Fruit fly (Drosophila melanogaster) whole organism, embryonic: ENCODE data around the gene mAcon1.

Experiments
- Adf1 ChIP-seq: fragments of 200-800 bp; sonication (Bioruptor generic); IDR thresholded peaks from 2 replicates; pipeline ENCODE4 v1.3.6; 2022; ENCODE audit warnings: missing biosample characterization, missing genetic modification characterization
- Awh ChIP-seq: fragments of 200-800 bp; sonication (Bioruptor generic); IDR thresholded peaks from 2 replicates; pipeline ENCODE4, ENCODE4 v1.3.6; 2022; ENCODE audit warnings: missing biosample characterization, missing genetic modification characterization
- B-H2 ChIP-seq: fragments of 200-800 bp; sonication (Bioruptor generic); optimal IDR thresholded peaks from 2 replicates; lab custom pipeline; 2018; ENCODE audit warnings: missing biosample characterization, mild to moderate bottlenecking, missing genetic modification characterization
- Bteb2 ChIP-seq: fragments of 200-800 bp; sonication (Bioruptor generic); optimal IDR thresholded peaks from 2 replicates; lab custom pipeline; 2016; ENCODE audit warnings: missing biosample characterization, missing genetic modification characterization
- CG11085 ChIP-seq: fragments of 200-800 bp; sonication (Bioruptor generic); IDR thresholded peaks from 2 replicates; pipeline ENCODE4 v1.3.6; 2022; ENCODE audit warnings: missing biosample characterization, missing genetic modification characterization
- CG12236 ChIP-seq: fragments of 200-800 bp; sonication (Bioruptor generic); optimal IDR thresholded peaks from 2 replicates; lab custom pipeline; 2016; ENCODE audit warnings: missing biosample characterization, missing genetic modification characterization
- CG13296 ChIP-seq: fragments of 200-800 bp; sonication (Bioruptor generic); optimal IDR thresholded peaks from 3 replicates; lab custom pipeline; 2018; ENCODE audit warnings: missing biosample characterization, mild to moderate bottlenecking, missing genetic modification characterization
- CG13775 ChIP-seq: fragments of 200-800 bp; sonication (Bioruptor generic); optimal IDR thresholded peaks from 3 replicates; lab custom pipeline; 2017; ENCODE audit warnings: missing biosample characterization, mild to moderate bottlenecking, missing genetic modification characterization
- CG1529 ChIP-seq: fragments of 200-800 bp; sonication (Bioruptor generic); optimal IDR thresholded peaks from 3 replicates; lab custom pipeline; 2018; ENCODE audit warnings: missing biosample characterization, missing genetic modification characterization
- CG15479 ChIP-seq: fragments of 200-800 bp; sonication (Bioruptor generic); optimal IDR thresholded peaks from 3 replicates; lab custom pipeline; 2019; ENCODE audit warnings: missing biosample characterization, mild to moderate bottlenecking, missing genetic modification characterization, moderate library complexity
- CG17359 ChIP-seq: fragments of 200-800 bp; sonication (Bioruptor generic); optimal IDR thresholded peaks from 3 replicates; lab custom pipeline; 2018; ENCODE audit warnings: missing biosample characterization, mild to moderate bottlenecking, missing genetic modification characterization, moderate library complexity
- CG17361 ChIP-seq: fragments of 200-800 bp; sonication (Bioruptor generic); IDR thresholded peaks from 3 replicates; pipeline ENCODE4 v1.3.6; 2022; ENCODE audit warnings: missing biosample characterization, missing genetic modification characterization
- CG17385 ChIP-seq: fragments of 200-800 bp; sonication (Bioruptor generic); optimal IDR thresholded peaks from 3 replicates; lab custom pipeline; 2018; ENCODE audit warnings: missing biosample characterization, mild to moderate bottlenecking, missing genetic modification characterization
- CG17802 ChIP-seq: fragments of 200-800 bp; sonication (Bioruptor generic); optimal IDR thresholded peaks from 2 replicates; lab custom pipeline; 2018; ENCODE audit warnings: missing biosample characterization, mild to moderate bottlenecking, missing genetic modification characterization, moderate library complexity
- CG17829 ChIP-seq: fragments of 200-800 bp; optimal IDR thresholded peaks from 2 replicates; lab custom pipeline; 2019; ENCODE audit warnings: missing biosample characterization, mild to moderate bottlenecking, missing genetic modification characterization, moderate library complexity
- CG18764 ChIP-seq: fragments of 200-800 bp; sonication (Bioruptor generic); optimal IDR thresholded peaks from 3 replicates; lab custom pipeline; 2016; ENCODE audit warnings: missing biosample characterization, missing genetic modification characterization
- CG3065 ChIP-seq: fragments of 200-800 bp; sonication (Bioruptor generic); optimal IDR thresholded peaks from 2 replicates; lab custom pipeline; 2016; ENCODE audit warnings: missing biosample characterization, missing genetic modification characterization
- CG8359 ChIP-seq: fragments of 200-800 bp; sonication (Bioruptor generic); optimal IDR thresholded peaks from 2 replicates; lab custom pipeline; 2017; ENCODE audit warnings: missing biosample characterization, mild to moderate bottlenecking, missing genetic modification characterization, borderline replicate concordance
- D ChIP-seq, 2 experiments: fragments of 200-800 bp in 1 of 2; fragments of >200 bp in 1 of 2; sonication (Bioruptor generic) in 1 of 2; optimal IDR thresholded peaks; 2 replicates in 1 of 2; 3 replicates in 1 of 2; lab custom pipeline; 2017; ENCODE audit warnings: mild to moderate bottlenecking in 1 of 2, missing biosample characterization in 1 of 2, missing genetic modification characterization in 1 of 2, missing genetic modification reagents in 1 of 2
- Dek ChIP-seq: fragments of 200-800 bp; sonication (Bioruptor generic); optimal IDR thresholded peaks from 3 replicates; lab custom pipeline; 2019; ENCODE audit warnings: missing biosample characterization, mild to moderate bottlenecking, missing genetic modification characterization, moderate library complexity
- Gug ChIP-seq: fragments of 200-800 bp; sonication (Bioruptor generic); IDR thresholded peaks from 4 replicates; pipeline ENCODE4 v1.3.6; 2022; ENCODE audit warnings: missing biosample characterization, missing genetic modification characterization
- HmgD ChIP-seq: fragments of 200-800 bp; sonication (Bioruptor generic); optimal IDR thresholded peaks from 3 replicates; lab custom pipeline; 2016; ENCODE audit warnings: missing biosample characterization, missing genetic modification characterization
- Hr39 ChIP-seq: fragments of >200 bp; optimal IDR thresholded peaks from 2 replicates; lab custom pipeline; 2017
- Rfx ChIP-seq: fragments of 200-800 bp; sonication (Bioruptor generic); IDR thresholded peaks from 2 replicates; pipeline ENCODE4 v1.3.6; 2022; ENCODE audit warnings: missing biosample characterization, missing genetic modification characterization
- Sry-β ChIP-seq: fragments of 200-800 bp; sonication (Bioruptor generic); optimal IDR thresholded peaks from 2 replicates; lab custom pipeline; 2018; ENCODE audit warnings: missing biosample characterization, mild to moderate bottlenecking, missing genetic modification characterization, moderate library complexity
- Xbp1 ChIP-seq: fragments of 200-800 bp; sonication (Bioruptor generic); optimal IDR thresholded peaks from 3 replicates; lab custom pipeline; 2016; ENCODE audit warnings: missing biosample characterization, mild to moderate bottlenecking, missing genetic modification characterization
- Xrp1 ChIP-seq: fragments of 200-800 bp; sonication (Bioruptor generic); IDR thresholded peaks from 2 replicates; pipeline ENCODE4 v1.3.6; 2022; ENCODE audit warnings: missing biosample characterization, missing genetic modification characterization
- ash1 ChIP-seq: fragments of 200-800 bp; sonication (Bioruptor generic); optimal IDR thresholded peaks from 2 replicates; lab custom pipeline; 2018; ENCODE audit warnings: missing biosample characterization, mild to moderate bottlenecking, missing genetic modification characterization
- bigmax ChIP-seq: fragments of 200-800 bp; sonication (Bioruptor generic); optimal IDR thresholded peaks from 2 replicates; lab custom pipeline; 2018; ENCODE audit warnings: missing biosample characterization, mild to moderate bottlenecking, missing genetic modification characterization
- cad ChIP-seq: fragments of >200 bp; optimal IDR thresholded peaks from 2 replicates; lab custom pipeline; 2017; ENCODE audit warnings: missing biosample characterization, missing genetic modification characterization
- chinmo ChIP-seq: fragments of 200-800 bp; sonication (Bioruptor generic); IDR thresholded peaks from 4 replicates; pipeline ENCODE4 v1.3.6; 2022; ENCODE audit warnings: missing biosample characterization, missing genetic modification characterization; ENCODE audit not compliant: partially characterized antibody
- croc ChIP-seq: fragments of 200-800 bp; sonication (Bioruptor generic); conservative IDR thresholded peaks from 3 replicates; pipeline ENCODE4 v1.3.6; 2022; ENCODE audit warnings: missing biosample characterization, missing genetic modification characterization
- dpn ChIP-seq, 2 experiments: fragments of 200-800 bp; sonication (Bioruptor generic); optimal IDR thresholded peaks; 3 replicates each; lab custom pipeline; 2016; ENCODE audit warnings: missing biosample characterization in 2 of 2, missing genetic modification characterization in 2 of 2
- ftz-f1 ChIP-seq: fragments of 200-800 bp; sonication (Bioruptor generic); optimal IDR thresholded peaks from 2 replicates; lab custom pipeline; 2016; ENCODE audit warnings: missing biosample characterization, missing genetic modification characterization
- her ChIP-seq: fragments of 200-800 bp; sonication (Bioruptor generic); optimal IDR thresholded peaks from 2 replicates; lab custom pipeline; 2016; ENCODE audit warnings: missing biosample characterization, missing genetic modification characterization
- ind ChIP-seq: fragments of 200-800 bp; sonication (Bioruptor generic); optimal IDR thresholded peaks from 3 replicates; lab custom pipeline; 2016; ENCODE audit warnings: missing biosample characterization, missing genetic modification characterization
- knrl ChIP-seq: fragments of 200-800 bp; sonication (Bioruptor generic); IDR thresholded peaks from 3 replicates; pipeline ENCODE4 v1.3.6; 2022; ENCODE audit warnings: missing biosample characterization, missing genetic modification characterization; ENCODE audit not compliant: partially characterized antibody
- lilli ChIP-seq: fragments of 200-800 bp; sonication (Bioruptor generic); optimal IDR thresholded peaks from 3 replicates; lab custom pipeline; 2016; ENCODE audit warnings: missing biosample characterization, missing genetic modification characterization
- nmo ChIP-seq: fragments of 200-800 bp; sonication (Bioruptor generic); optimal IDR thresholded peaks from 2 replicates; lab custom pipeline; 2018; ENCODE audit warnings: missing biosample characterization, mild to moderate bottlenecking, missing genetic modification characterization, moderate library complexity
- onecut ChIP-seq: fragments of 200-800 bp; sonication (Bioruptor generic); IDR thresholded peaks from 2 replicates; pipeline ENCODE4 v1.3.6; 2022; ENCODE audit warnings: missing biosample characterization, missing genetic modification characterization
- row ChIP-seq: fragments of 200-800 bp; sonication (Bioruptor generic); IDR thresholded peaks from 3 replicates; pipeline ENCODE4 v1.3.6; 2022; ENCODE audit warnings: missing biosample characterization, missing genetic modification characterization
- sc ChIP-seq, 3 experiments: fragments of >200 bp in 2 of 3; fragments of 200-800 bp in 1 of 3; sonication (Bioruptor generic) in 1 of 3; optimal IDR thresholded peaks; 2 replicates in 2 of 3; 3 replicates in 1 of 3; lab custom pipeline; 2017; ENCODE audit warnings: mild to moderate bottlenecking in 1 of 3, missing biosample characterization in 1 of 3, missing genetic modification characterization in 1 of 3, missing genetic modification reagents in 1 of 3
- sens-2 ChIP-seq: fragments of 200-800 bp; sonication (Bioruptor generic); IDR thresholded peaks from 2 replicates; pipeline ENCODE4 v1.3.6; 2022; ENCODE audit warnings: missing biosample characterization, missing genetic modification characterization
- sug ChIP-seq: fragments of 200-800 bp; optimal IDR thresholded peaks from 2 replicates; lab custom pipeline; 2019; ENCODE audit warnings: missing biosample characterization, mild to moderate bottlenecking, missing genetic modification characterization, moderate library complexity
- trem ChIP-seq: fragments of 200-800 bp; optimal IDR thresholded peaks from 3 replicates; lab custom pipeline; 2019; ENCODE audit warnings: missing biosample characterization, mild to moderate bottlenecking, missing genetic modification characterization, moderate library complexity
- unpg ChIP-seq: fragments of 200-800 bp; sonication (Bioruptor generic); optimal IDR thresholded peaks from 3 replicates; lab custom pipeline; 2018; ENCODE audit warnings: missing biosample characterization, mild to moderate bottlenecking, missing genetic modification characterization, moderate library complexity
- vvl ChIP-seq: fragments of 200-800 bp; sonication (Bioruptor generic); IDR thresholded peaks from 2 replicates; pipeline ENCODE4 v1.3.6; 2022; ENCODE audit warnings: missing biosample characterization, missing genetic modification characterization

The mAcon1 gene

dm6 chr2L:21168295-21169159 lies at the start of gene mAcon1, which contains the start of the genes CG43345 and CG43346:
mAcon1 (plus strand) TSS chr2L:21168570.
CG43345 (minus strand) TSS chr2L:21168581.
CG43346 (minus strand) TSS chr2L:21168581.
- TF ChIP-seq Bteb2 (GFP tag; lab: Kevin White, UChicago): peak; percentile 74
- TF ChIP-seq CG17829: peak; percentile 66
- TF ChIP-seq Rfx (GFP tag; lab: Robert Waterston, UW): peak; percentile 78
- TF ChIP-seq chinmo (GFP tag; lab: Robert Waterston, UW): no peak
- peak; percentile 64 for TF ChIP-seq unpg
- TF ChIP-seq vvl: peak; percentile 27; the same call in 1 of the 2 replicates
- peak; percentile 86 for TF ChIP-seq bigmax (GFP tag; lab: Kevin White, UChicago)
- peak; percentile 82 for TF ChIP-seq CG13296 (GFP tag; lab: Kevin White, UChicago)
- TF ChIP-seq sc (optimal IDR thresholded peaks at IDR 0.05; lab: Kevin White, UChicago): no peak
- TF ChIP-seq sc (GFP tag; optimal IDR thresholded peaks at IDR 0.05; lab: Kevin White, UChicago): peak; percentile 68
- TF ChIP-seq cad (GFP tag; lab: Kevin White, UChicago): no peak
- TF ChIP-seq Dek (tag; lab: Kevin White, UChicago): peak; percentile 74
- TF ChIP-seq B-H2 (GFP tag; lab: Kevin White, UChicago): peak; percentile 83
- no peak for TF ChIP-seq CG17802
- peak; percentile 89 for TF ChIP-seq sug (tag; lab: Kevin White, UChicago)
- TF ChIP-seq CG11085 (GFP tag; lab: Robert Waterston, UW): peak; percentile 35; the same call in 1 of the 2 replicates
- TF ChIP-seq HmgD (GFP tag; lab: Kevin White, UChicago): peak; percentile 88
- TF ChIP-seq her (GFP tag; lab: Kevin White, UChicago): peak; percentile 84
- no peak for TF ChIP-seq CG17359 (tag; lab: Kevin White, UChicago)
- TF ChIP-seq Sry-β (GFP tag; lab: Kevin White, UChicago): peak; percentile 99
- TF ChIP-seq Gug (GFP tag; lab: Robert Waterston, UW): peak; percentile 52; the same call in 3 of the 4 replicates
- peak; percentile 70 for TF ChIP-seq Hr39 (lab: Kevin White, UChicago)
- peak; percentile 87 for TF ChIP-seq nmo (GFP tag; lab: Kevin White, UChicago)
- TF ChIP-seq CG12236 (GFP tag; lab: Kevin White, UChicago): peak; percentile 58
- TF ChIP-seq CG17385: peak; percentile 75
- peak; percentile 64 for TF ChIP-seq croc (GFP tag; lab: Robert Waterston, UW)
- no peak for TF ChIP-seq D (optimal IDR thresholded peaks at IDR 0.05; lab: Kevin White, UChicago)
- peak; percentile 53 for TF ChIP-seq D (GFP tag; optimal IDR thresholded peaks at IDR 0.05; lab: Kevin White, UChicago)
- TF ChIP-seq Xbp1 (GFP tag; lab: Kevin White, UChicago): peak; percentile 84
- peak; percentile 66 for TF ChIP-seq CG15479
- TF ChIP-seq row (GFP tag; lab: Robert Waterston, UW): peak; percentile 97
- no peak; the same call in none of the 2 replicates for TF ChIP-seq onecut (GFP tag; lab: Robert Waterston, UW)
- peak; percentile 53 for TF ChIP-seq ftz-f1
- peak; percentile 64 for TF ChIP-seq CG18764 (GFP tag; lab: Kevin White, UChicago)
- TF ChIP-seq Adf1 (GFP tag; lab: Robert Waterston, UW): peak; percentile 32
- TF ChIP-seq CG13775: peak; percentile 87
- peak; percentile 64 for TF ChIP-seq CG3065 (GFP tag; lab: Kevin White, UChicago)
- TF ChIP-seq CG8359 (GFP tag; lab: Kevin White, UChicago): peak; percentile 24
- no peak for TF ChIP-seq ash1 (GFP tag; lab: Kevin White, UChicago)
- no peak; the same call in 2 of the 3 replicates for TF ChIP-seq CG17361
- TF ChIP-seq dpn (GFP tag; optimal IDR thresholded peaks at IDR 0.05; lab: Kevin White, UChicago): peak; percentile 80 to 91
- peak; percentile 89 for TF ChIP-seq lilli (GFP tag; lab: Kevin White, UChicago)
- no peak for TF ChIP-seq sens-2 (GFP tag; lab: Robert Waterston, UW)
- peak; percentile 79 for TF ChIP-seq trem
- no peak for TF ChIP-seq Awh (GFP tag; lab: Robert Waterston, UW)
- TF ChIP-seq Xrp1: peak; percentile 79
- peak; percentile 83 for TF ChIP-seq ind (GFP tag; lab: Kevin White, UChicago)
- peak; percentile 57 for TF ChIP-seq CG1529
- TF ChIP-seq knrl: peak; percentile 24; the same call in 1 of the 3 replicates
